Worm (Caenorhabditis elegans) whole organism, L3 larva: ENCODE measurements around the gene C29F5.1.

ENCODE experiments used
- R02D3.7 ChIP-seq: fragments of 150-350 bp; optimal IDR thresholded peaks from 2 replicates; lab custom pipeline; 2014; ENCODE audit warnings: missing biosample characterization, missing genetic modification characterization
- ama-1 ChIP-seq: fragments of 150-350 bp; optimal IDR thresholded peaks from 2 replicates; lab custom pipeline; 2018
- ceh-82 ChIP-seq: fragments of 150-350 bp; optimal IDR thresholded peaks from 2 replicates; lab custom pipeline; 2014; ENCODE audit warnings: missing biosample characterization, missing genetic modification characterization
- mdl-1 ChIP-seq: fragments of 150-350 bp; optimal IDR thresholded peaks from 2 replicates; lab custom pipeline; 2014; ENCODE audit warnings: missing biosample characterization, missing genetic modification characterization
- nfya-1 ChIP-seq: sonication (generic microtip); optimal IDR thresholded peaks from 2 replicates; lab custom pipeline; 2017; ENCODE audit warnings: missing genetic modification characterization, mild to moderate bottlenecking, missing compliant biosample characterization, antibody characterized with exemption, moderate library complexity; ENCODE audit not compliant: insufficient read depth
- nhr-11 ChIP-seq: fragments of 150-350 bp; optimal IDR thresholded peaks from 2 replicates; lab custom pipeline; 2014; ENCODE audit warnings: missing biosample characterization, missing genetic modification characterization
- nhr-12 ChIP-seq: fragments of 150-350 bp; optimal IDR thresholded peaks from 2 replicates; lab custom pipeline; 2014; ENCODE audit warnings: missing biosample characterization, missing genetic modification characterization
- nhr-28 ChIP-seq: fragments of 150-350 bp; optimal IDR thresholded peaks from 2 replicates; lab custom pipeline; 2014; ENCODE audit warnings: missing biosample characterization, missing genetic modification characterization
- pqm-1 ChIP-seq: fragments of 150-350 bp; optimal IDR thresholded peaks from 2 replicates; lab custom pipeline; 2017; ENCODE audit warnings: missing biosample characterization, missing genetic modification characterization, inconsistent platforms
- ztf-11 ChIP-seq: fragments of 150-350 bp; optimal IDR thresholded peaks from 2 replicates; lab custom pipeline; 2014; ENCODE audit warnings: missing biosample characterization, missing genetic modification characterization

DNA sequence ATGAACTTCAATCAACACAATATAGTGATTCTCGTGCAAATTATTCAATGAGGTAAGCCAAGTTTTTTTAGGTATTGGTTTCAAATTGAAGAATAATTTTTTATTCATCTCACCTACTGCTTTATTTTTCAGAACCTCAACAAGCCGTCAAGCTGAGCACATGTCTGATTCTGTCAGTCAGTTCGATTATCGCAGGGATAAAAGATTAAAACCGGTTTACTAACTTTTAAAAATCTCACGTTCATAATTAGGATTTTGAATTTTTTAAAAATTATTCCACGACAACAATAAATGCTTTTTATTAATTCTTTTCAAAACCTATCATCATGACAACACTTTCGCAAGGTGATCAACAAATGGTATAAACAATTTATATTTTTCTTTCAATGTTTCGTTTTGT is 41.1 kb upstream of the C29F5.1 start, which contains the start of gene F13H8.12:
- TF ChIP-seq nhr-12 (tag; lab: Kevin White, UChicago) (no peak), mdl-1 (tag; lab: Kevin White, UChicago) (no peak), ceh-82 (tag; lab: Kevin White, UChicago) (no peak), ama-1 (lab: Kevin White, UChicago) (no peak), nhr-11 (tag; lab: Kevin White, UChicago) (no peak), ztf-11 (tag; lab: Kevin White, UChicago) (no peak), nhr-28 (tag; lab: Kevin White, UChicago) (no peak), R02D3.7 (no peak), pqm-1 (no peak), nfya-1 (tag; lab: Kevin White, UChicago) (no peak)
